Worm (Caenorhabditis elegans): Measurements from ENCODE around the gene F14H3.15.

The F14H3.15 gene

ce11 chrV:16062788-16063187 lies 2.8 kb upstream of the F14H3.15 start, which contains the start of gene F14H3.14:
Gene F14H3.14, minus strand, starts transcription at chrV:16062888.
- no peak for TF ChIP-seq nhr-76 (tag; optimal IDR thresholded peaks at IDR 0.05)
- TF ChIP-seq pha-4 (tag; optimal IDR thresholded peaks at IDR 0.05), result no peak
- no peak for TF ChIP-seq ceh-83 (GFP tag; optimal IDR thresholded peaks at IDR 0.05)
- no peak for TF ChIP-seq nhr-12 (tag; optimal IDR thresholded peaks at IDR 0.05)
- TF ChIP-seq hlh-1 (tag; optimal IDR thresholded peaks at IDR 0.05), result no peak
- TF ChIP-seq blmp-1 (tag; optimal IDR thresholded peaks at IDR 0.05), result no peak
- TF ChIP-seq zip-8 (tag; optimal IDR thresholded peaks at IDR 0.05), result no peak
- TF ChIP-seq flh-1 (GFP tag; optimal IDR thresholded peaks at IDR 0.05), result no peak
- no peak for TF ChIP-seq nhr-2 (tag; optimal IDR thresholded peaks at IDR 0.05)
- no peak for TF ChIP-seq lin-32 (GFP tag; optimal IDR thresholded peaks at IDR 0.05)
- TF ChIP-seq lin-13 (tag; optimal IDR thresholded peaks at IDR 0.05), result no peak
- TF ChIP-seq sem-2 (GFP tag; optimal IDR thresholded peaks at IDR 0.05), result no peak
- no peak for TF ChIP-seq lsy-2 (tag; optimal IDR thresholded peaks at IDR 0.05)
- TF ChIP-seq nhr-237 (tag; optimal IDR thresholded peaks at IDR 0.05), result no peak
- no peak for TF ChIP-seq M03D4.4 (tag; optimal IDR thresholded peaks at IDR 0.05)
- TF ChIP-seq unc-62 (GFP tag; optimal IDR thresholded peaks at IDR 0.05), result no peak
- no peak for TF ChIP-seq snpc-4 (tag; optimal IDR thresholded peaks at IDR 0.05)
- TF ChIP-seq mab-5 (tag; optimal IDR thresholded peaks at IDR 0.05), result no peak

ce11 chrV:16061993-16062392 lies 2.0 kb upstream of the F14H3.15 start, which contains the start of gene fbxa-100:
Gene fbxa-100, minus strand, starts transcription at chrV:16062093.
- TF ChIP-seq zip-8 (tag; optimal IDR thresholded peaks at IDR 0.05), result no peak
- no peak for TF ChIP-seq elt-3 (tag; optimal IDR thresholded peaks at IDR 0.05)
- TF ChIP-seq snpc-4 (tag; optimal IDR thresholded peaks at IDR 0.05), result no peak
- TF ChIP-seq lin-13 (tag; optimal IDR thresholded peaks at IDR 0.05), result no peak
- TF ChIP-seq ces-1 (GFP tag; optimal IDR thresholded peaks at IDR 0.05), result no peak
- no peak for TF ChIP-seq cnd-1 (tag; optimal IDR thresholded peaks at IDR 0.05)
- TF ChIP-seq mls-2 (tag; optimal IDR thresholded peaks at IDR 0.05), result no peak
- TF ChIP-seq ceh-83 (GFP tag; optimal IDR thresholded peaks at IDR 0.05), result no peak
- no peak for TF ChIP-seq sptf-1 (tag; optimal IDR thresholded peaks at IDR 0.05)
- TF ChIP-seq M03D4.4 (tag; optimal IDR thresholded peaks at IDR 0.05), result no peak
- no peak for TF ChIP-seq ztf-11 (tag; optimal IDR thresholded peaks at IDR 0.05)

- TF ChIP-seq unc-39 (tag; optimal IDR thresholded peaks at IDR 0.05), result no peak
- TF ChIP-seq elt-3 (tag; optimal IDR thresholded peaks at IDR 0.05), result no peak
- TF ChIP-seq nhr-28 (tag; optimal IDR thresholded peaks at IDR 0.05), result no peak
- no peak for TF ChIP-seq mab-5 (tag; optimal IDR thresholded peaks at IDR 0.05)
- no peak for TF ChIP-seq pha-4 (tag; optimal IDR thresholded peaks at IDR 0.05)
- no peak for TF ChIP-seq zip-8 (tag; optimal IDR thresholded peaks at IDR 0.05)
- TF ChIP-seq ceh-43 (GFP tag; optimal IDR thresholded peaks at IDR 0.05), result no peak
- TF ChIP-seq M03D4.4 (tag; optimal IDR thresholded peaks at IDR 0.05), result no peak
- no peak for TF ChIP-seq ham-2 (GFP tag; optimal IDR thresholded peaks at IDR 0.05)
- TF ChIP-seq nhr-12 (tag; optimal IDR thresholded peaks at IDR 0.05), result no peak
- TF ChIP-seq lsy-2 (tag; optimal IDR thresholded peaks at IDR 0.05), result no peak
- TF ChIP-seq hlh-1 (tag; optimal IDR thresholded peaks at IDR 0.05), result no peak
- TF ChIP-seq mep-1 (tag; optimal IDR thresholded peaks at IDR 0.05), result no peak
- no peak for TF ChIP-seq unc-120 (tag; optimal IDR thresholded peaks at IDR 0.05; ENCODE audit: poor library complexity, severe bottlenecking)
- TF ChIP-seq ceh-83 (GFP tag; optimal IDR thresholded peaks at IDR 0.05), result no peak
These were observed 1.2 kb downstream of the F14H3.15 start, which contains the start of gene F14H3.6 for ce11 chrV:16058872-16059271. Gene F14H3.6, minus strand, starts transcription at chrV:16058893.

ce11 chrV:16057010-16057463 lies 3.0 kb downstream of the F14H3.15 start, which contains the start of gene F14H3.5:
Gene F14H3.5, minus strand, starts transcription at chrV:16057060.
- TF ChIP-seq M03D4.4 (tag; optimal IDR thresholded peaks at IDR 0.05), result no peak
- no peak for TF ChIP-seq hlh-1 (tag; optimal IDR thresholded peaks at IDR 0.05)
- TF ChIP-seq sptf-1 (tag; optimal IDR thresholded peaks at IDR 0.05), result no peak
- no peak for TF ChIP-seq ceh-43 (GFP tag; optimal IDR thresholded peaks at IDR 0.05)
- TF ChIP-seq nhr-28 (tag; optimal IDR thresholded peaks at IDR 0.05), result no peak
- TF ChIP-seq nhr-76 (tag; optimal IDR thresholded peaks at IDR 0.05), result no peak
- no peak for TF ChIP-seq sem-2 (GFP tag; optimal IDR thresholded peaks at IDR 0.05)
- no peak for TF ChIP-seq drap-1 (GFP tag; optimal IDR thresholded peaks at IDR 0.05)
- no peak for TF ChIP-seq lin-32 (GFP tag; optimal IDR thresholded peaks at IDR 0.05)
- no peak for TF ChIP-seq blmp-1 (tag; optimal IDR thresholded peaks at IDR 0.05)

- TF ChIP-seq bed-3 (GFP tag; optimal IDR thresholded peaks at IDR 0.05), result no peak
- no peak for TF ChIP-seq sem-2 (GFP tag; optimal IDR thresholded peaks at IDR 0.05)
- no peak for TF ChIP-seq mls-2 (tag; optimal IDR thresholded peaks at IDR 0.05)
- TF ChIP-seq M03D4.4 (tag; optimal IDR thresholded peaks at IDR 0.05), result no peak
- TF ChIP-seq mab-5 (tag; optimal IDR thresholded peaks at IDR 0.05), result no peak
- no peak for TF ChIP-seq nhr-2 (tag; optimal IDR thresholded peaks at IDR 0.05)
- TF ChIP-seq drap-1 (GFP tag; optimal IDR thresholded peaks at IDR 0.05), result no peak
- TF ChIP-seq nhr-76 (tag; optimal IDR thresholded peaks at IDR 0.05), result no peak
- no peak for TF ChIP-seq pha-4 (tag; optimal IDR thresholded peaks at IDR 0.05)
- TF ChIP-seq nhr-237 (tag; optimal IDR thresholded peaks at IDR 0.05), result no peak
- TF ChIP-seq tbx-8 (GFP tag; optimal IDR thresholded peaks at IDR 0.05), result no peak
- no peak for TF ChIP-seq ham-2 (GFP tag; optimal IDR thresholded peaks at IDR 0.05)
- TF ChIP-seq nhr-12 (tag; optimal IDR thresholded peaks at IDR 0.05), result no peak
- TF ChIP-seq unc-120 (tag; optimal IDR thresholded peaks at IDR 0.05; ENCODE audit: poor library complexity, severe bottlenecking), result no peak
- no peak for TF ChIP-seq unc-62 (GFP tag; optimal IDR thresholded peaks at IDR 0.05)
- no peak for TF ChIP-seq unc-39 (tag; optimal IDR thresholded peaks at IDR 0.05)
- no peak for TF ChIP-seq flh-1 (GFP tag; optimal IDR thresholded peaks at IDR 0.05)
These were observed 5.0 kb downstream of the F14H3.15 start, which contains the start of gene F14H3.4 for ce11 chrV:16055031-16055430. Gene F14H3.4, minus strand, starts transcription at chrV:16055072.

Measured in whole organism, mixed stage, embryonic.